Worm (Caenorhabditis elegans): ENCODE measurements around the gene mig-18.

DNA sequence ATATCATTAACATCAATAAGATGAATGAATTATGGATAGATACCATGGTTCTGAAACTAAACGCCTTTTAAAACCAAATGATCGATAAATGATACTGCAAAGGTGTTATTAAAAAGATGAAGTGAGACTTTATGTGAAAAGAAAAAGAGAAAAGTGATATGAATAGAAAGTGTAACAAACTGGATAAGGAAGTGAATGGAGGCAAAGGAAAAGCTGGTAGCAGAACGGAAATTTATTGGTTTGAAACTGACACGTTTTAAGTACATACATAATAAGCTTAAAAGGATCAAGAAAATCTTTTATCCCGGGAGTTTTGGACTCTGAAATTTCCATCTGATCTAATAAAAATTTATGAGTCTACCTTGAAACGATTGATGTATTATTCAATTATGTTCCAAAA lies 26.6 kb downstream of the mig-18 start, which contains the start of gene bli-5:
- no peak for TF ChIP-seq pqm-1 (tag; optimal IDR thresholded peaks at IDR 0.05)
- TF ChIP-seq fkh-10 (GFP tag; optimal IDR thresholded peaks at IDR 0.05) = no peak
- TF ChIP-seq ama-1 (optimal IDR thresholded peaks at IDR 0.05) = no peak
- TF ChIP-seq jun-1 (tag; optimal IDR thresholded peaks at IDR 0.05) = no peak
- no peak for TF ChIP-seq nfya-1 (tag; optimal IDR thresholded peaks at IDR 0.05; ENCODE audit: insufficient read depth)
- no peak for TF ChIP-seq elt-1 (tag; optimal IDR thresholded peaks at IDR 0.05)
- TF ChIP-seq ceh-82 (tag; optimal IDR thresholded peaks at IDR 0.05) = no peak
